Fruit fly (Drosophila melanogaster) whole organism, wandering third instar larva: Measurements from ENCODE around the gene Boh1.

Experiments
- Abd-B ChIP-seq: fragments of >200 bp; optimal IDR thresholded peaks from 2 replicates; lab custom pipeline; 2017; ENCODE audit warnings: missing biosample characterization, missing genetic modification characterization
- CG32264 ChIP-seq: fragments of 200-800 bp; sonication (Bioruptor generic); optimal IDR thresholded peaks from 2 replicates; lab custom pipeline; 2016; ENCODE audit warnings: missing biosample characterization, missing genetic modification characterization
- CG9705 ChIP-seq: fragments of 200-800 bp; sonication (Bioruptor generic); optimal IDR thresholded peaks from 2 replicates; lab custom pipeline; 2018; ENCODE audit warnings: missing biosample characterization, mild to moderate bottlenecking, missing genetic modification characterization
- CrebA ChIP-seq: fragments of 200-800 bp; sonication (Bioruptor generic); optimal IDR thresholded peaks from 2 replicates; lab custom pipeline; 2016; ENCODE audit warnings: missing biosample characterization, mild to moderate bottlenecking, missing genetic modification characterization, borderline replicate concordance
- Dfd ChIP-seq: fragments of >200 bp; optimal IDR thresholded peaks from 2 replicates; lab custom pipeline; 2017; ENCODE audit warnings: missing biosample characterization, missing genetic modification characterization
- Dif ChIP-seq: fragments of 200-275, 200-300 bp; sonication (Bioruptor generic); optimal IDR thresholded peaks from 2 replicates; lab custom pipeline; 2018; ENCODE audit warnings: missing biosample characterization, missing genetic modification characterization; ENCODE audit not compliant: partially characterized antibody
- GATAd ChIP-seq: sonication (Bioruptor generic); optimal IDR thresholded peaks from 2 replicates; lab custom pipeline; 2016; ENCODE audit warnings: missing biosample characterization, missing genetic modification characterization
- HLH106 ChIP-seq: fragments of 200-800 bp; optimal IDR thresholded peaks from 3 replicates; lab custom pipeline; 2019; ENCODE audit warnings: missing biosample characterization, mild to moderate bottlenecking, missing genetic modification characterization, moderate library complexity
- Hnf4 ChIP-seq: fragments of 200-800 bp; sonication (Bioruptor generic); optimal IDR thresholded peaks from 2 replicates; lab custom pipeline; 2016; ENCODE audit warnings: missing biosample characterization, mild to moderate bottlenecking, missing genetic modification characterization
- Hr78 ChIP-seq: fragments of >200 bp; optimal IDR thresholded peaks from 2 replicates; lab custom pipeline; 2017; ENCODE audit warnings: missing biosample characterization, missing genetic modification characterization
- Hr83 ChIP-seq: fragments of 200-300 bp; sonication (Bioruptor generic); optimal IDR thresholded peaks from 2 replicates; lab custom pipeline; 2016; ENCODE audit warnings: missing biosample characterization, mild to moderate bottlenecking, missing genetic modification characterization, moderate library complexity; ENCODE audit not compliant: poor library complexity, severe bottlenecking
- Jra ChIP-seq: sonication (Bioruptor generic); optimal IDR thresholded peaks from 2 replicates; lab custom pipeline; 2016; ENCODE audit warnings: missing biosample characterization, missing genetic modification characterization
- Mio ChIP-seq: sonication (Bioruptor generic); optimal IDR thresholded peaks from 2 replicates; lab custom pipeline; 2016; ENCODE audit warnings: missing biosample characterization, missing genetic modification characterization
- Myc ChIP-seq: fragments of >200 bp; optimal IDR thresholded peaks from 2 replicates; lab custom pipeline; 2017
- N ChIP-seq: fragments of >200 bp; optimal IDR thresholded peaks from 2 replicates; lab custom pipeline; 2018; ENCODE audit warnings: missing biosample characterization, missing external identifiers, missing genetic modification characterization
- OdsH ChIP-seq: fragments of 200-800 bp; sonication (Bioruptor generic); optimal IDR thresholded peaks from 2 replicates; lab custom pipeline; 2016; ENCODE audit warnings: missing biosample characterization, mild to moderate bottlenecking, missing genetic modification characterization
- Rel ChIP-seq, 2 experiments: fragments of 200-800 bp; sonication (Bioruptor generic) in 1 of 2; optimal IDR thresholded peaks; 2 replicates in 1 of 2; 3 replicates in 1 of 2; lab custom pipeline; 2016 to 2019; ENCODE audit warnings: mild to moderate bottlenecking in 2 of 2, missing biosample characterization in 2 of 2, missing genetic modification characterization in 2 of 2, moderate library complexity in 1 of 2
- Sp1 ChIP-seq: fragments of 200-800 bp; sonication (Bioruptor generic); optimal IDR thresholded peaks from 3 replicates; lab custom pipeline; 2019; ENCODE audit warnings: missing biosample characterization, mild to moderate bottlenecking, missing genetic modification characterization, moderate library complexity
- Vsx2 ChIP-seq: fragments of 200-300, 225-300 bp; sonication (Bioruptor generic); optimal IDR thresholded peaks from 2 replicates; lab custom pipeline; 2018; ENCODE audit warnings: missing biosample characterization, missing genetic modification characterization; ENCODE audit not compliant: partially characterized antibody
- br ChIP-seq: fragments of 200-800 bp; sonication (Bioruptor generic); optimal IDR thresholded peaks from 2 replicates; lab custom pipeline; 2016; ENCODE audit warnings: missing biosample characterization, missing genetic modification characterization
- brk ChIP-seq: fragments of 200-800 bp; sonication (Bioruptor generic); optimal IDR thresholded peaks from 2 replicates; lab custom pipeline; 2016; ENCODE audit warnings: missing biosample characterization, mild to moderate bottlenecking, missing genetic modification characterization
- dl ChIP-seq, 2 experiments: fragments of 175-275, 200-275 bp in 1 of 2; fragments of 200-275 bp in 1 of 2; sonication (Bioruptor generic); optimal IDR thresholded peaks; lab custom pipeline; 2018; ENCODE audit warnings: mild to moderate bottlenecking in 2 of 2, missing biosample characterization in 2 of 2, missing genetic modification characterization in 2 of 2, moderate library complexity in 2 of 2; ENCODE audit not compliant: partially characterized antibody in 2 of 2, insufficient read depth in 1 of 2
- dmrt93B ChIP-seq: fragments of 200-800 bp; sonication (Bioruptor generic); optimal IDR thresholded peaks from 2 replicates; lab custom pipeline; 2018; ENCODE audit warnings: missing biosample characterization, mild to moderate bottlenecking, missing genetic modification characterization
- dsf ChIP-seq: sonication (Bioruptor generic); optimal IDR thresholded peaks from 2 replicates; lab custom pipeline; 2016; ENCODE audit warnings: missing biosample characterization, missing genetic modification characterization, borderline replicate concordance
- ey ChIP-seq: fragments of 200-800 bp; sonication (Bioruptor generic); optimal IDR thresholded peaks from 2 replicates; lab custom pipeline; 2016; ENCODE audit warnings: missing biosample characterization, missing genetic modification characterization
- foxo ChIP-seq, 2 experiments: fragments of 200-800 bp; sonication (Bioruptor generic); optimal IDR thresholded peaks; 2 replicates in 1 of 2; 3 replicates in 1 of 2; lab custom pipeline; 2016 to 2017; ENCODE audit warnings: missing biosample characterization in 2 of 2, missing genetic modification characterization in 2 of 2
- fru ChIP-seq: fragments of 200-800 bp; sonication (Bioruptor generic); optimal IDR thresholded peaks from 3 replicates; lab custom pipeline; 2016; ENCODE audit warnings: missing biosample characterization, mild to moderate bottlenecking, missing genetic modification characterization
- h ChIP-seq: fragments of 200-800 bp; sonication (Bioruptor generic); optimal IDR thresholded peaks from 3 replicates; lab custom pipeline; 2016; ENCODE audit warnings: missing biosample characterization, mild to moderate bottlenecking, missing genetic modification characterization
- jim ChIP-seq: fragments of 175-275, 200-325 bp; sonication (Bioruptor generic); optimal IDR thresholded peaks from 2 replicates; lab custom pipeline; 2016; ENCODE audit warnings: missing biosample characterization, mild to moderate bottlenecking, missing genetic modification characterization
- lola ChIP-seq: fragments of >200 bp; optimal IDR thresholded peaks from 2 replicates; lab custom pipeline; 2017; ENCODE audit warnings: missing biosample characterization, missing genetic modification characterization
- pan ChIP-seq: fragments of >200 bp; optimal IDR thresholded peaks from 2 replicates; lab custom pipeline; 2017
- psq ChIP-seq: fragments of 200-800 bp; sonication (Bioruptor generic); optimal IDR thresholded peaks from 3 replicates; lab custom pipeline; 2017; ENCODE audit warnings: missing biosample characterization, mild to moderate bottlenecking, missing genetic modification characterization, moderate library complexity
- rgr ChIP-seq: fragments of 200-800 bp; sonication (Bioruptor generic); optimal IDR thresholded peaks from 3 replicates; lab custom pipeline; 2016; ENCODE audit warnings: missing biosample characterization, mild to moderate bottlenecking, missing genetic modification characterization
- sage ChIP-seq: fragments of 200-800 bp; sonication (Bioruptor generic); optimal IDR thresholded peaks from 2 replicates; lab custom pipeline; 2016; ENCODE audit warnings: missing biosample characterization, mild to moderate bottlenecking, missing genetic modification characterization
- sv ChIP-seq: fragments of 200-800 bp; sonication (Bioruptor generic); optimal IDR thresholded peaks from 3 replicates; lab custom pipeline; 2016; ENCODE audit warnings: missing biosample characterization, missing genetic modification characterization
- tai ChIP-seq: sonication (Bioruptor generic); optimal IDR thresholded peaks from 2 replicates; lab custom pipeline; 2016; ENCODE audit warnings: missing biosample characterization, missing genetic modification characterization
- usp ChIP-seq: fragments of >200 bp; optimal IDR thresholded peaks from 2 replicates; lab custom pipeline; 2017; ENCODE audit warnings: missing biosample characterization, missing genetic modification characterization
- woc ChIP-seq: sonication (Bioruptor generic); optimal IDR thresholded peaks from 2 replicates; lab custom pipeline; 2016; ENCODE audit warnings: missing biosample characterization, mild to moderate bottlenecking, missing genetic modification characterization

The Boh1 gene

dm6 chr3R:27922673-27923175 lies 3.5 kb upstream of the Boh1 start, which contains the start of gene RpL4:
Gene RpL4, plus strand, starts transcription at chr3R:27922821.
- no peak for TF ChIP-seq GATAd (GFP tag; lab: Kevin White, UChicago)
- TF ChIP-seq CrebA (GFP tag; lab: Kevin White, UChicago), result no peak
- peak; percentile 42 for TF ChIP-seq sage (GFP tag; lab: Kevin White, UChicago)
- TF ChIP-seq Rel (GFP tag; optimal IDR thresholded peaks at IDR 0.05; lab: Kevin White, UChicago), result no peak
- peak; percentile 31 for TF ChIP-seq Rel (tag; optimal IDR thresholded peaks at IDR 0.05; lab: Kevin White, UChicago)
- peak; percentile 39 for TF ChIP-seq CG32264 (GFP tag; lab: Kevin White, UChicago)
- peak; percentile 35 for TF ChIP-seq ey (GFP tag; lab: Kevin White, UChicago)
- TF ChIP-seq usp (GFP tag; lab: Kevin White, UChicago), result no peak
- TF ChIP-seq foxo (GFP tag; optimal IDR thresholded peaks at IDR 0.05; lab: Kevin White, UChicago), result peak in 1 of 2 experiments; percentile 66
- TF ChIP-seq jim (GFP tag; lab: Kevin White, UChicago), result no peak
- TF ChIP-seq Sp1 (GFP tag; lab: Kevin White, UChicago), result peak; percentile 91
- TF ChIP-seq Myc, result peak; percentile 55
- TF ChIP-seq HLH106 (tag; lab: Kevin White, UChicago), result peak; percentile 37
- TF ChIP-seq pan, result no peak
- TF ChIP-seq tai (GFP tag; lab: Kevin White, UChicago), result no peak
- TF ChIP-seq Hnf4 (GFP tag; lab: Kevin White, UChicago), result no peak
- TF ChIP-seq lola (GFP tag; lab: Kevin White, UChicago), result no peak
- TF ChIP-seq Mio (GFP tag; lab: Kevin White, UChicago), result peak; percentile 65
- peak; percentile 77 for TF ChIP-seq dmrt93B (GFP tag; lab: Kevin White, UChicago)
- TF ChIP-seq Vsx2, result no peak
- TF ChIP-seq Jra (GFP tag; lab: Kevin White, UChicago), result no peak
- peak; percentile 92 for TF ChIP-seq rgr
- no peak for TF ChIP-seq Dif (GFP tag; lab: Kevin White, UChicago)
- peak; percentile 83 for TF ChIP-seq sv (GFP tag; lab: Kevin White, UChicago)
- peak; percentile 68 for TF ChIP-seq dsf (GFP tag; lab: Kevin White, UChicago)
- TF ChIP-seq woc (GFP tag; lab: Kevin White, UChicago), result peak; percentile 69
- no peak for TF ChIP-seq Abd-B (GFP tag; lab: Kevin White, UChicago)
- peak; percentile 77 for TF ChIP-seq OdsH (GFP tag; lab: Kevin White, UChicago)
- no peak for TF ChIP-seq brk (GFP tag; lab: Kevin White, UChicago)
- TF ChIP-seq Dfd, result no peak
- no peak for TF ChIP-seq Hr78 (GFP tag; lab: Kevin White, UChicago)
- peak; percentile 81 for TF ChIP-seq CG9705 (GFP tag; lab: Kevin White, UChicago)
- TF ChIP-seq br (GFP tag; lab: Kevin White, UChicago), result peak; percentile 74
- no peak for TF ChIP-seq dl (GFP tag; optimal IDR thresholded peaks at IDR 0.05; lab: Kevin White, UChicago; ENCODE audit: insufficient read depth in 1 of 2, partially characterized antibody in 2 of 2)
- TF ChIP-seq psq (GFP tag; lab: Kevin White, UChicago), result peak; percentile 61
- TF ChIP-seq h, result peak; percentile 76
- peak; percentile 57 for TF ChIP-seq fru (GFP tag; lab: Kevin White, UChicago)
- peak; percentile 90 for TF ChIP-seq Hr83 (GFP tag; lab: Kevin White, UChicago)
- no peak for TF ChIP-seq N (GFP tag; lab: Kevin White, UChicago)

- peak; percentile 93 for TF ChIP-seq Myc
- no peak for TF ChIP-seq Hnf4 (GFP tag; lab: Kevin White, UChicago)
- TF ChIP-seq lola (GFP tag; lab: Kevin White, UChicago), result no peak
These were observed 2.9 kb upstream of the Boh1 start, which contains the start of gene BCAS2 for dm6 chr3R:27921982-27922672. Gene BCAS2, minus strand, starts transcription at chr3R:27922356.
